Worm (Caenorhabditis elegans) whole organism, late embryonic: ENCODE results near the gene ptr-20.

Experiments
- elt-2 ChIP-seq: sonication (generic microtip); optimal IDR thresholded peaks from 2 replicates; lab custom pipeline; 2016; ENCODE audit warnings: missing genetic modification reagents, missing genetic modification characterization, missing compliant biosample characterization
- ttx-3 ChIP-seq: sonication (generic microtip); optimal IDR thresholded peaks from 2 replicates; lab custom pipeline; 2016; ENCODE audit warnings: missing genetic modification reagents, missing genetic modification characterization, missing compliant biosample characterization

- TF ChIP-seq ttx-3: no peak
- TF ChIP-seq elt-2 (tag; lab: Kevin White, UChicago): no peak
Measured at ce11 chrII:15109844-15110243, 48.1 kb upstream of the ptr-20 start, which contains the start of gene Y53F4B.39.
